Worm (Caenorhabditis elegans): ENCODE results near the gene str-86.

DNA sequence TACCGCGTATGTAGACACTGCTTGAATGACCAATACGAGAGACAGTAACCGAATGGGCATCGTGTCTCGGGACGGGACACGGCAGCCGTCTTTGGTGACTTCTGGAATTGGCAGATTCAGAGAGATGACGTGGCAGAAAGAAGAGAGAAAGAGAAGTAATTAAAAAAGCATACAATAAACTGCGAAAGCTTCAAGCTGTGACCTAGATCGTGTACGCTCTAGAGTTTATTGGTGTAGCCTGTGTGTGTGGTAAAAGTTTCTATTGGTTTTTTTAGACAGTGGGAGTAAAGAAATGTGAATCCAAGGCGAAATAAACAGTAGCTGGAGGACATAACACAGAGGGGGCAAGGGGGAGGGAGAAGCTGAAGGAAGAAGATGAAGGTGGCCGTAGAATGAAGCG is 39.5 kb downstream of the str-86 start, which contains the start of gene T19A5.3:
- TF ChIP-seq nhr-76 (tag; optimal IDR thresholded peaks at IDR 0.05) (no peak), pha-4 (tag; optimal IDR thresholded peaks at IDR 0.05) (no peak), unc-62 (GFP tag; optimal IDR thresholded peaks at IDR 0.05) (no peak), elt-2 (tag; optimal IDR thresholded peaks at IDR 0.05) (no peak), jun-1 (tag; optimal IDR thresholded peaks at IDR 0.05) (no peak), R02D3.7 (tag; optimal IDR thresholded peaks at IDR 0.05) (no peak)

Data from whole organism, L3 larva.